Fruit fly (Drosophila melanogaster): ENCODE results near the gene primo-2.

The primo-2 gene

DNA sequence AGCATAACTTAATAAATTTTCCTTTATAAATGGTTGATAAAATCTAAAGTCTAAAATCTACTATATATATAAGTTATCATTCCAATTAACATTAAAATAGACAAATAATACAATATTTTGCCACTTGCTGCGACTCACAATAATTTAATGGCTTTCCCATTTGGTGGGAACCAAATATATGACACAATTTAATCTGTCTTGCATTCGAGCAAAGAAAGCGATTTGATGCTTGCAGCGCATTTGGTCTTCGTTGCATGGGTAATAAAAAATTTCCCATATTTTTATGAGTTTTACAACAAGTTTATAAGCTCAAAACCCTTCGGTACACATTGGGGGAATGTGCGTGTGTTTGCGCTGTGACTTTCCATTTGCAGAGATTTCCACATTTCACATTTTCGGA, 15.2 kb upstream of the primo-2 start:
- TF ChIP-seq dac (GFP tag; optimal IDR thresholded peaks at IDR 0.05) (no peak), Gug (GFP tag; IDR thresholded peaks at IDR 0.05) (no peak), OdsH (GFP tag; optimal IDR thresholded peaks at IDR 0.05) (peak; percentile 26), CG34406 (GFP tag; optimal IDR thresholded peaks at IDR 0.05) (peak; percentile 1), Eip78C (GFP tag) (peak; percentile 62), CG3032 (tag; optimal IDR thresholded peaks at IDR 0.05) (no peak), pdm3 (GFP tag; optimal IDR thresholded peaks at IDR 0.05) (peak; percentile 18), Sox102F (GFP tag; optimal IDR thresholded peaks at IDR 0.05) (peak; percentile 3), svp (GFP tag) (peak; percentile 62), CG8119 (GFP tag; IDR thresholded peaks at IDR 0.05) (0 out of 3 replicates have a peak, but pooled peaks have one; percentile 35), CG15336 (GFP tag; IDR thresholded peaks at IDR 0.05) (peak; percentile 16; the same call in 1 of the 2 replicates), CG32006 (GFP tag; optimal IDR thresholded peaks at IDR 0.05) (peak; percentile 50), CG6163 (GFP tag; IDR thresholded peaks at IDR 0.05) (no peak), Hr4 (GFP tag; optimal IDR thresholded peaks at IDR 0.05) (peak; percentile 35), esn (GFP tag; optimal IDR thresholded peaks at IDR 0.05) (peak; percentile 22), CG6792 (GFP tag; optimal IDR thresholded peaks at IDR 0.05) (no peak), CG16779 (tag; optimal IDR thresholded peaks at IDR 0.05) (no peak), Lpt (GFP tag; optimal IDR thresholded peaks at IDR 0.05) (no peak)

DNA sequence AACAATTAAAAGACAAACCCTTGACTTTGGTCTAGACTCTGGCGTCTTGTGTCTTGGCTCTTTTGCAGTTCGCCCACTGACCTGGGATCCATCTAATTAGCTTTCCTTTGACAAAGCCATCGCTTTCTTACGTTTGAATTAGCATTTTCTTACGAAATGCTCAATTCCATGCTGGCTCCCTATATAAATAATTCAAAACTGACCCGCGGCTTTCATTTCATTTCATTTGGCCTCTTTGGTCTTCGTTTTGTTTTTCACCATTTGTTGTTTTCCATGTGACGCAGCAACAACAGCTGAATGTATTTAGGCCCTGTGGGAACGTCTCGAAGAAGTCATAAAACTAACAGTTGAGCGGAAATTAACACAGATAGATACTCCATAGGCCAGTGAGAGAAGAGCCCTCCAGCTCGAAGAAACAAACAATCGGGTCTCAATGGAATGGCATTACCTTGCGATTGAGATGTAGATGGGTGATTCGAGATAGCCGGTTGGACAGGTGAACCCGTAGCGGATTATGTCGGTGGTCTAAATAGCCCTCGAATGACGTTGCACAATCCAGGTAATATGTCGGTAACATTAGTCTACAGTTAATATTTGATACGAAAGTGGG, 12.5 kb upstream of the primo-2 start:
- TF ChIP-seq Smox (GFP tag; optimal IDR thresholded peaks at IDR 0.05) (no peak), Gug (GFP tag; IDR thresholded peaks at IDR 0.05) (no peak), CG6276 (GFP tag; optimal IDR thresholded peaks at IDR 0.05) (no peak), dac (GFP tag; optimal IDR thresholded peaks at IDR 0.05) (no peak), CG11762 (GFP tag; optimal IDR thresholded peaks at IDR 0.05; ENCODE audit: insufficient read depth) (no peak), CG34406 (GFP tag; optimal IDR thresholded peaks at IDR 0.05) (no peak), fkh (GFP tag; optimal IDR thresholded peaks at IDR 0.05) (no peak), esn (GFP tag; optimal IDR thresholded peaks at IDR 0.05) (no peak), ss (GFP tag; optimal IDR thresholded peaks at IDR 0.05) (no peak), Lpt (GFP tag; optimal IDR thresholded peaks at IDR 0.05) (no peak), Eip75B (GFP tag; optimal IDR thresholded peaks at IDR 0.05) (no peak)

DNA sequence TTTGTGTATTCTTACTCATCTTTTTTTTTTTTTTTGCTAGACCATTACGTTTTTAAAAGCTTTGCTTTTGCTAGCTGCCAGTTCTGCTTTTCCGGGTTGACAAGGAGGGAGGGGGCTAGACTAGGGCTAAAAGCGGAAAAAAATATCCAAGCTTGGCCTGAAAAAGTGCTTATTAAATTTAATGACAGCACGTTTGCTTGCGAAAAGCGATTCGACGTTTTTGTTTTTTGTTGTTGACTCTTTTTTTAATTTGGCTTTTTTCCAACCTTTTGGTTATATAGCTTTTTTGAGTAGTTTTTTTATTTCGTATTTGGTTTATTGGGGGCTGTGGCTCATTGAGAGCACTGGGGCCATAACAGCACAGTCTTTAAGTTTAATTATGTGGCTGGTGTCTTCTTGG, 10.8 kb upstream of the primo-2 start:
- TF ChIP-seq fd59A (GFP tag; optimal IDR thresholded peaks at IDR 0.05) (no peak), CG3032 (tag; optimal IDR thresholded peaks at IDR 0.05) (no peak), Gug (GFP tag; IDR thresholded peaks at IDR 0.05) (no peak), CG6792 (GFP tag; optimal IDR thresholded peaks at IDR 0.05) (no peak), CG11902 (GFP tag; optimal IDR thresholded peaks at IDR 0.05) (no peak), CG10631 (GFP tag; optimal IDR thresholded peaks at IDR 0.05) (no peak), vri (GFP tag; optimal IDR thresholded peaks at IDR 0.05) (no peak), CG6808 (GFP tag; optimal IDR thresholded peaks at IDR 0.05) (no peak), spab (GFP tag; optimal IDR thresholded peaks at IDR 0.05) (no peak), CG3919 (GFP tag; optimal IDR thresholded peaks at IDR 0.05) (no peak), CG15336 (GFP tag; IDR thresholded peaks at IDR 0.05) (no peak), CG4318 (GFP tag; optimal IDR thresholded peaks at IDR 0.05) (no peak), Met (GFP tag; optimal IDR thresholded peaks at IDR 0.05) (no peak), pdm3 (GFP tag; optimal IDR thresholded peaks at IDR 0.05) (no peak), fkh (GFP tag; optimal IDR thresholded peaks at IDR 0.05) (no peak), Sox15 (GFP tag; optimal IDR thresholded peaks at IDR 0.05) (no peak), Ets96B (tag; optimal IDR thresholded peaks at IDR 0.05) (no peak), lz (GFP tag; optimal IDR thresholded peaks at IDR 0.05) (no peak), Sox102F (GFP tag; optimal IDR thresholded peaks at IDR 0.05) (no peak)

DNA sequence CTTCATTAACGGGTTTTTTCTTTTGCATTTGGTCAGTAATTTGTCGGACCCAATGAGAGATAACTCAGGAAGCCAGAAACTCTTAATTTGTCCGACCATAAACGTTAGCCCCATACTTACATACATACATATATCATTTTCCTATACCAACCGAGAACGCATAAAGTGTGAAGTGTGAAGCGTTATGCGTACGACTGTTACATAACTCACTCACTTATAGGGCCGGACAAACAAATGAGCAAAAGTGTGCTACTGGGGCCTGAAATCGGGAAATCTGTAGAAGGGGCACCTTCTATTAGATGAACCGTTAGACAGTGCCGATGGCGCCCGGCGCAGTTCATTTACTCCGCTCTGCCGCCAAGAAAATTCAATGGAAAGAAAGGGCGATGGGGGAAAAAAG, 10.4 kb upstream of the primo-2 start:
- no peak for TF ChIP-seq Hr38 (GFP tag; optimal IDR thresholded peaks at IDR 0.05)
- TF ChIP-seq CG10631 (GFP tag; optimal IDR thresholded peaks at IDR 0.05), result no peak
- no peak for TF ChIP-seq CG3032 (tag; optimal IDR thresholded peaks at IDR 0.05)
- no peak for TF ChIP-seq Smox (GFP tag; optimal IDR thresholded peaks at IDR 0.05)
- TF ChIP-seq Met (GFP tag; optimal IDR thresholded peaks at IDR 0.05), result no peak
- TF ChIP-seq CG1621 (tag; optimal IDR thresholded peaks at IDR 0.05), result no peak
- TF ChIP-seq esn (GFP tag; optimal IDR thresholded peaks at IDR 0.05), result no peak
- TF ChIP-seq CG8119 (GFP tag; IDR thresholded peaks at IDR 0.05), result no peak
